Worm (Caenorhabditis elegans) whole organism, L3 larva: Measurements from ENCODE around the gene C10B5.3.

Experiments
- aly-2 ChIP-seq: fragments of 150-350 bp; optimal IDR thresholded peaks from 2 replicates; lab custom pipeline; 2014; ENCODE audit warnings: missing biosample characterization, missing genetic modification characterization
- ceh-28 ChIP-seq: fragments of 150-350 bp; optimal IDR thresholded peaks from 2 replicates; lab custom pipeline; 2014; ENCODE audit warnings: missing biosample characterization, missing genetic modification reagents, missing genetic modification characterization
- ceh-82 ChIP-seq: fragments of 150-350 bp; optimal IDR thresholded peaks from 2 replicates; lab custom pipeline; 2014; ENCODE audit warnings: missing biosample characterization, missing genetic modification characterization
- daf-12 ChIP-seq: fragments of 150-350 bp; optimal IDR thresholded peaks from 2 replicates; lab custom pipeline; 2014; ENCODE audit warnings: missing biosample characterization, missing genetic modification reagents, missing genetic modification characterization
- fkh-10 ChIP-seq: sonication (generic microtip); optimal IDR thresholded peaks from 2 replicates; lab custom pipeline; 2017; ENCODE audit warnings: missing biosample characterization, missing genetic modification reagents, missing genetic modification characterization
- nfya-1 ChIP-seq: sonication (generic microtip); optimal IDR thresholded peaks from 2 replicates; lab custom pipeline; 2017; ENCODE audit warnings: missing genetic modification characterization, mild to moderate bottlenecking, missing compliant biosample characterization, antibody characterized with exemption, moderate library complexity; ENCODE audit not compliant: insufficient read depth
- nhr-12 ChIP-seq: fragments of 150-350 bp; optimal IDR thresholded peaks from 2 replicates; lab custom pipeline; 2014; ENCODE audit warnings: missing biosample characterization, missing genetic modification characterization
- nhr-23 ChIP-seq: fragments of 150-350 bp; optimal IDR thresholded peaks from 2 replicates; lab custom pipeline; 2014; ENCODE audit warnings: missing biosample characterization, missing genetic modification reagents, missing genetic modification characterization
- nhr-237 ChIP-seq: fragments of 150-350 bp; optimal IDR thresholded peaks from 2 replicates; lab custom pipeline; 2014; ENCODE audit warnings: missing biosample characterization, missing genetic modification characterization
- skn-1 ChIP-seq: fragments of 150-350 bp; optimal IDR thresholded peaks from 2 replicates; lab custom pipeline; 2014; ENCODE audit warnings: missing biosample characterization, missing genetic modification characterization
- unc-62 ChIP-seq: fragments of 150-350 bp; sonication (generic microtip); optimal IDR thresholded peaks from 4 replicates; lab custom pipeline; 2014; ENCODE audit warnings: missing biosample characterization, missing genetic modification reagents, missing genetic modification characterization
- zag-1 ChIP-seq: fragments of 150-350 bp; optimal IDR thresholded peaks from 2 replicates; lab custom pipeline; 2014; ENCODE audit warnings: missing biosample characterization, missing genetic modification characterization

DNA sequence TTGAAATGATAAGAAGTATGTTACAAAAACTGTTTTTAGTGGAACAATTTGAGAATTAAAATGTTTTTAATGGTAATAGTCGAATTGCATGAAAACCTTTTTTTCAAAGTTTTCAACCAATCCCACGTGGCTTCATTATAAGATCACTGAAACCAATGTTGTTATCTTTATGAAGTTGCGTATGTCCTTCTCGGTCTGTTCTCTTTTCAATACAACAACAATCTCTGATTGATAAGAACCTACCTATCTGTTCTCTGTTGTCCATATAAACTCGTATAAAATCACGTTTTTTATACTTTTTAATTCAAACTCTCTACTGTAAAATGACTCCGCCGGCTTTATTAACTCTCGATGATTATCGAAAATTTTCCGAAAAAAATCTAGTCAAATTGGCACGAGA is 15.3 kb upstream of the C10B5.3 start, which contains the start of gene F41E6.5:
- TF ChIP-seq nhr-237: no peak
- TF ChIP-seq nhr-23 (tag; lab: Kevin White, UChicago): no peak
- no peak for TF ChIP-seq nfya-1 (tag; lab: Kevin White, UChicago)
- TF ChIP-seq zag-1: no peak
- TF ChIP-seq ceh-28 (tag; lab: Kevin White, UChicago): no peak
- no peak for TF ChIP-seq aly-2 (tag; lab: Kevin White, UChicago)
- no peak for TF ChIP-seq fkh-10 (GFP tag; lab: Kevin White, UChicago)
- TF ChIP-seq unc-62: no peak
- TF ChIP-seq daf-12: no peak
- no peak for TF ChIP-seq nhr-12 (tag; lab: Kevin White, UChicago)
- no peak for TF ChIP-seq ceh-82 (tag; lab: Kevin White, UChicago)
- no peak for TF ChIP-seq skn-1 (tag; lab: Kevin White, UChicago)
